Worm (Caenorhabditis elegans) whole organism, L4/young adult: ENCODE results near the gene T10H10.2.

Experiments used
- W03F9.2 ChIP-seq: fragments of 150-350 bp; optimal IDR thresholded peaks from 2 replicates; lab custom pipeline; 2014; ENCODE audit warnings: missing biosample characterization, missing genetic modification characterization
- dao-5 ChIP-seq: sonication (generic microtip); optimal IDR thresholded peaks from 2 replicates; lab custom pipeline; 2016; ENCODE audit warnings: missing genotype, missing genetic modification characterization, moderate library complexity, missing compliant biosample characterization
- him-1 ChIP-seq: sonication (generic microtip); optimal IDR thresholded peaks from 2 replicates; lab custom pipeline; 2016; ENCODE audit warnings: missing genotype, missing genetic modification reagents, missing genetic modification characterization, missing compliant biosample characterization

ce11 chrX:2320539-2320938, 26.0 kb downstream of the T10H10.2 start:
- no peak for TF ChIP-seq him-1 (tag; lab: Kevin White, UChicago)
- TF ChIP-seq dao-5 (tag; lab: Kevin White, UChicago), result no peak
- no peak for TF ChIP-seq W03F9.2 (tag; lab: Kevin White, UChicago)
